Worm (Caenorhabditis elegans) whole organism, late embryonic: Measurements from ENCODE around the gene lgc-25.

Source experiments
- ceh-22 ChIP-seq: sonication (generic microtip); optimal IDR thresholded peaks from 2 replicates; lab custom pipeline; 2017; ENCODE audit warnings: missing biosample characterization, missing genetic modification characterization
- elt-2 ChIP-seq: sonication (generic microtip); optimal IDR thresholded peaks from 2 replicates; lab custom pipeline; 2016; ENCODE audit warnings: missing genetic modification reagents, missing genetic modification characterization, missing compliant biosample characterization
- eyg-1 ChIP-seq: sonication (generic microtip); optimal IDR thresholded peaks from 2 replicates; lab custom pipeline; 2016; ENCODE audit warnings: missing genotype, missing genetic modification characterization, missing compliant biosample characterization
- fkh-10 ChIP-seq: fragments of 150-350 bp; optimal IDR thresholded peaks from 2 replicates; lab custom pipeline; 2014; ENCODE audit warnings: missing biosample characterization, missing genetic modification reagents, missing genetic modification characterization
- hlh-6 ChIP-seq: sonication (generic microtip); optimal IDR thresholded peaks from 2 replicates; lab custom pipeline; 2016; ENCODE audit warnings: missing genotype, missing genetic modification characterization, missing compliant biosample characterization
- nhr-232 ChIP-seq: sonication (generic microtip); optimal IDR thresholded peaks from 2 replicates; lab custom pipeline; 2016; ENCODE audit warnings: missing genetic modification characterization, missing compliant biosample characterization
- odd-2 ChIP-seq: sonication (generic microtip); optimal IDR thresholded peaks from 2 replicates; lab custom pipeline; 2017; ENCODE audit warnings: antibody characterized with exemption, mild to moderate bottlenecking, missing genetic modification characterization, missing compliant biosample characterization
- rnt-1 ChIP-seq: sonication (generic microtip); optimal IDR thresholded peaks from 2 replicates; lab custom pipeline; 2016; ENCODE audit warnings: missing genetic modification characterization, missing compliant biosample characterization
- zip-5 ChIP-seq: sonication (generic microtip); optimal IDR thresholded peaks from 2 replicates; lab custom pipeline; 2016; ENCODE audit warnings: missing genetic modification characterization, missing compliant biosample characterization

DNA sequence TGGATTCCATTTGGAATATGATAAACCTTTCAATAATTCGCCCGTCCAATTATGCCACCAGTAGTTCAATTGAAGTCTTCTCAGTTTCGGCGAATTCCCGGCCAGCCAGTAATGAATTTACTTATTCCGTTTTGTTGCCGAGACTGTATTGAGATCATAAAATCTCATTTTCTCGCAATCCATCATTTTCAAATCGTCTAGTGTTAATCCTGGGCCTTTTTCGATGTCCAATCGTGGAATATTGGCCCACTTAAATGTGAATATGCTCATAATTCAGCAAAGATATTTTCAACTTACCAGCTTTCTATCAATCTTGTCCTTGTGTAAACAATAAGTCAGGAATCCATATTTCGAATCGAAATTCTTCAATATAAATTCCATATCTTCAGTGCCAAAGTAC lies 8.9 kb downstream of the lgc-25 start:
- TF ChIP-seq hlh-6 (tag; lab: Kevin White, UChicago), result no peak
- TF ChIP-seq nhr-232 (tag; lab: Kevin White, UChicago), result no peak
- TF ChIP-seq fkh-10 (GFP tag; lab: Kevin White, UChicago), result no peak
- no peak for TF ChIP-seq rnt-1 (tag; lab: Kevin White, UChicago)
- TF ChIP-seq elt-2 (tag; lab: Kevin White, UChicago), result no peak
- no peak for TF ChIP-seq odd-2 (tag; lab: Kevin White, UChicago)
- no peak for TF ChIP-seq zip-5 (tag; lab: Kevin White, UChicago)
- no peak for TF ChIP-seq ceh-22 (tag; lab: Kevin White, UChicago)
- no peak for TF ChIP-seq eyg-1 (tag; lab: Kevin White, UChicago)
